Fruit fly (Drosophila melanogaster): ENCODE measurements around the gene Dref.

Dref gene

dm6 chr2L:9956993-9957652 is 9.9 kb downstream of the Dref start, which contains the start of the genes CG4658 and CG5846 (continued):
- TF ChIP-seq gsb-n (tag; optimal IDR thresholded peaks at IDR 0.05) (peak; percentile 97), pho (GFP tag; optimal IDR thresholded peaks at IDR 0.05) (peak; percentile 89), ab (GFP tag; optimal IDR thresholded peaks at IDR 0.05) (peak; percentile 26), hb (GFP tag; IDR thresholded peaks at IDR 0.05; ENCODE audit: partially characterized antibody) (no peak), fd102C (GFP tag; optimal IDR thresholded peaks at IDR 0.05) (peak; percentile 84), CG10209 (GFP tag; optimal IDR thresholded peaks at IDR 0.05) (peak; percentile 94), CG15696 (tag; optimal IDR thresholded peaks at IDR 0.05) (peak; percentile 89), Aef1 (GFP tag; IDR thresholded peaks at IDR 0.05) (peak; percentile 93), sc (optimal IDR thresholded peaks at IDR 0.05) (no peak), sc (GFP tag; optimal IDR thresholded peaks at IDR 0.05) (peak; percentile 82), HHEX (GFP tag; optimal IDR thresholded peaks at IDR 0.05) (peak; percentile 81), CG3726 (GFP tag; IDR thresholded peaks at IDR 0.05) (peak; percentile 94), CG15073 (GFP tag; optimal IDR thresholded peaks at IDR 0.05) (peak; percentile 77), Mad (GFP tag; optimal IDR thresholded peaks at IDR 0.05) (peak; percentile 85), lmd (GFP tag; IDR thresholded peaks at IDR 0.05) (peak; percentile 95), HLH54F (GFP tag; optimal IDR thresholded peaks at IDR 0.05) (peak; percentile 75), Camta (GFP tag; optimal IDR thresholded peaks at IDR 0.05) (peak; percentile 82), CG13624 (GFP tag; optimal IDR thresholded peaks at IDR 0.05) (peak; percentile 81), CG4854 (GFP tag; optimal IDR thresholded peaks at IDR 0.05) (peak; percentile 75), zfh1 (GFP tag; IDR thresholded peaks at IDR 0.05) (peak; percentile 96), CG2678 (tag; optimal IDR thresholded peaks at IDR 0.05) (peak; percentile 96), seq (GFP tag; IDR thresholded peaks at IDR 0.05) (peak; percentile 80), z (GFP tag; IDR thresholded peaks at IDR 0.05) (peak; percentile 56; the same call in 1 of the 3 replicates), Hr78 (GFP tag; optimal IDR thresholded peaks at IDR 0.05) (peak in 1 of 2 experiments; percentile 79), CG9215 (GFP tag; IDR thresholded peaks at IDR 0.05) (peak; percentile 90), CG17829 (tag; optimal IDR thresholded peaks at IDR 0.05) (peak; percentile 97), jigr1 (GFP tag; IDR thresholded peaks at IDR 0.05) (peak; percentile 87), E2f1 (GFP tag; IDR thresholded peaks at IDR 0.05) (peak; percentile 96), Atf-2 (GFP tag; optimal IDR thresholded peaks at IDR 0.05) (peak; percentile 75), chn (GFP tag; optimal IDR thresholded peaks at IDR 0.05) (peak; percentile 79), CG4617 (GFP tag; optimal IDR thresholded peaks at IDR 0.05; ENCODE audit: borderline replicate concordance) (peak; percentile 92), unc-4 (GFP tag; IDR thresholded peaks at IDR 0.05; ENCODE audit: partially characterized antibody) (no peak), CG32767 (GFP tag; IDR thresholded peaks at IDR 0.05) (peak; percentile 96), CG7963 (GFP tag; IDR thresholded peaks at IDR 0.05; ENCODE audit: partially characterized antibody) (no peak), CG1602 (GFP tag; optimal IDR thresholded peaks at IDR 0.05) (peak; percentile 96), CG2875 (GFP tag; optimal IDR thresholded peaks at IDR 0.05) (peak; percentile 84), CG12744 (GFP tag; optimal IDR thresholded peaks at IDR 0.05) (peak; percentile 75), Awh (GFP tag; IDR thresholded peaks at IDR 0.05) (peak; percentile 97), CG15601 (tag; optimal IDR thresholded peaks at IDR 0.05) (peak; percentile 91), CG42726 (GFP tag; IDR thresholded peaks at IDR 0.05; ENCODE audit: partially characterized antibody) (no peak), ase (GFP tag; IDR thresholded peaks at IDR 0.05) (peak; percentile 92), Atf6 (GFP tag; IDR thresholded peaks at IDR 0.05) (peak; percentile 95), CG9609 (GFP tag; optimal IDR thresholded peaks at IDR 0.05) (peak; percentile 64), zf30C (GFP tag; optimal IDR thresholded peaks at IDR 0.05) (peak; percentile 25), CG15269 (tag; optimal IDR thresholded peaks at IDR 0.05) (peak; percentile 93), CHES-1-like (GFP tag; optimal IDR thresholded peaks at IDR 0.05) (peak; percentile 71), btn (GFP tag; optimal IDR thresholded peaks at IDR 0.05) (no peak), usp (GFP tag; optimal IDR thresholded peaks at IDR 0.05) (no peak), aop (GFP tag; IDR thresholded peaks at IDR 0.05) (peak; percentile 55; the same call in 1 of the 2 replicates), YL-1 (GFP tag; optimal IDR thresholded peaks at IDR 0.05) (peak; percentile 91)

Measured in whole organism, embryonic.